Worm (Caenorhabditis elegans): Measurements from ENCODE around the gene F41E6.8.
A peak's percentile ranks its signal among the peaks of the same experiment; 100 is the strongest.

Gene F41E6.8

DNA sequence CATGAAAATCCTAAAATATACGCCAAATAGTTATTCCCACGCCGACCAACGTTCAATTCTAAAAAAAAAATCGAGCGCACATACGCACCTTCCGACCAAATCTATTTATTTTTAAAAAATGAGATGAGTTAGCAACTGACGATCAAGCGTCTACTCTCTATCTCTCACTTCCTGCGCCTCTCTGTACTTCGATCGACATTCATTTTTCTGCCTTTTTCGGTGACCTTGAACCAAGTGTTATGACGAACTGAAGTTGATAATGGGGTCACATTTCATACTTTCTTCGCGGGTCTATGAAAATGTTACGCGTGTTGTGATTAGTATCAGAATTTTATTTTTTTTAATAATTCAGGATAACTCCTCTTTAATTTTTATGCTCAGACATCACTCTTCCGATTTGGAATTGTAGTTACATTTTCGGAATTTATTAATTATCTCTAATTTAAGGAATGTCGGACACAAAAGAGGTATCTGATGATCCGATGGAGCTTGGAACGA, 6.1 kb upstream of the F41E6.8 start, which contains the start of gene smk-1 (continued):
- TF ChIP-seq unc-39 (tag; optimal IDR thresholded peaks at IDR 0.05) (no peak), dve-1 (tag; optimal IDR thresholded peaks at IDR 0.05; ENCODE audit: insufficient read depth) (peak; percentile 18), daf-19 (GFP tag; conservative IDR thresholded peaks at IDR 0.05) (no peak), Y105C5A.15 (GFP tag; IDR thresholded peaks at IDR 0.05) (no peak)

ce11 chrV:8606099-8606696, 4.9 kb upstream of the F41E6.8 start, which contains the start of gene vps-60:
Gene vps-60, minus strand, starts transcription at chrV:8606128.
- TF ChIP-seq Y105C5A.15 (GFP tag; IDR thresholded peaks at IDR 0.05) = no peak
- no peak for TF ChIP-seq ZK337.2 (GFP tag; IDR thresholded peaks at IDR 0.05)
- no peak for TF ChIP-seq daf-8 (GFP tag; IDR thresholded peaks at IDR 0.05)
- TF ChIP-seq nhr-10 (tag; optimal IDR thresholded peaks at IDR 0.05) = peak; percentile 86
- peak; percentile 86 for TF ChIP-seq ctbp-1 (GFP tag; IDR thresholded peaks at IDR 0.05)
- no peak for TF ChIP-seq lin-39 (tag; optimal IDR thresholded peaks at IDR 0.05)
- peak; percentile 92 for TF ChIP-seq pha-4 (GFP tag; IDR thresholded peaks at IDR 0.05)
- no peak for TF ChIP-seq pha-4 (tag; optimal IDR thresholded peaks at IDR 0.05)
- TF ChIP-seq gei-8 (GFP tag; optimal IDR thresholded peaks at IDR 0.05) = no peak
- TF ChIP-seq nhr-42 (GFP tag; IDR thresholded peaks at IDR 0.05) = peak; percentile 77; the same call in 1 of the 2 replicates
- TF ChIP-seq dve-1 (tag; optimal IDR thresholded peaks at IDR 0.05; ENCODE audit: insufficient read depth) = peak; percentile 98
- TF ChIP-seq hlh-11 (tag; optimal IDR thresholded peaks at IDR 0.05) = peak; percentile 97
- no peak for TF ChIP-seq spr-3 (GFP tag; optimal IDR thresholded peaks at IDR 0.05)
- peak; percentile 95 for TF ChIP-seq tra-1 (GFP tag; IDR thresholded peaks at IDR 0.05)
- TF ChIP-seq daf-16 (GFP tag; optimal IDR thresholded peaks at IDR 0.05) = peak; percentile 26 to 53
- TF ChIP-seq daf-16 (tag; optimal IDR thresholded peaks at IDR 0.05) = peak; percentile 91
- TF ChIP-seq mxl-3 (GFP tag; optimal IDR thresholded peaks at IDR 0.05) = peak; percentile 58
- peak; percentile 91 for TF ChIP-seq madf-9 (GFP tag; conservative IDR thresholded peaks at IDR 0.05)
- no peak for TF ChIP-seq unc-39 (tag; optimal IDR thresholded peaks at IDR 0.05)
- peak; percentile 94 for TF ChIP-seq nhr-25 (tag; optimal IDR thresholded peaks at IDR 0.05; ENCODE audit: borderline replicate concordance, insufficient read depth)
- no peak for TF ChIP-seq nhr-111 (GFP tag; optimal IDR thresholded peaks at IDR 0.05)
- peak; percentile 35 for TF ChIP-seq ces-1 (GFP tag; optimal IDR thresholded peaks at IDR 0.05)
- peak; percentile 69 for TF ChIP-seq F37D6.2 (tag; optimal IDR thresholded peaks at IDR 0.05)
- TF ChIP-seq F26F4.8 (GFP tag; conservative IDR thresholded peaks at IDR 0.05) = no peak
- 0 out of 2 replicates have a peak, but pooled peaks have one; percentile 26 for TF ChIP-seq lim-7 (GFP tag; IDR thresholded peaks at IDR 0.05)
- TF ChIP-seq ztf-7 (tag; optimal IDR thresholded peaks at IDR 0.05) = peak; percentile 49
- no peak for TF ChIP-seq ZK546.5 (tag; optimal IDR thresholded peaks at IDR 0.05)
- TF ChIP-seq zfp-2 (tag; optimal IDR thresholded peaks at IDR 0.05) = peak; percentile 70
- TF ChIP-seq snpc-1.2 (GFP tag; IDR thresholded peaks at IDR 0.05) = no peak
- no peak for TF ChIP-seq ztf-11 (tag; optimal IDR thresholded peaks at IDR 0.05)
- peak; percentile 30 for TF ChIP-seq sdz-12 (GFP tag; optimal IDR thresholded peaks at IDR 0.05)
- no peak for TF ChIP-seq Y75B8A.6 (GFP tag; IDR thresholded peaks at IDR 0.05)
- peak; percentile 92 for TF ChIP-seq hmg-1.1 (GFP tag; IDR thresholded peaks at IDR 0.05)
- no peak for TF ChIP-seq ceh-32 (tag; optimal IDR thresholded peaks at IDR 0.05; ENCODE audit: poor library complexity)
- peak; percentile 69 for TF ChIP-seq spr-1 (tag; optimal IDR thresholded peaks at IDR 0.05)
- TF ChIP-seq zip-11 (GFP tag; IDR thresholded peaks at IDR 0.05) = no peak
- TF ChIP-seq set-16 (GFP tag; IDR thresholded peaks at IDR 0.05) = peak; percentile 84
- TF ChIP-seq hif-1 (tag; optimal IDR thresholded peaks at IDR 0.05) = peak; percentile 37 to 88
- no peak for TF ChIP-seq madf-5 (GFP tag; IDR thresholded peaks at IDR 0.05)
- TF ChIP-seq Y5F2A.4 (GFP tag; optimal IDR thresholded peaks at IDR 0.05) = no peak
- TF ChIP-seq nhr-28 (tag; optimal IDR thresholded peaks at IDR 0.05) = peak; percentile 82
- peak; percentile 93 for TF ChIP-seq nhr-11 (tag; optimal IDR thresholded peaks at IDR 0.05)
- TF ChIP-seq egl-27 (tag; optimal IDR thresholded peaks at IDR 0.05) = no peak
- no peak for TF ChIP-seq ceh-44 (GFP tag; IDR thresholded peaks at IDR 0.05)
- peak; percentile 23 for TF ChIP-seq pqm-1 (tag; optimal IDR thresholded peaks at IDR 0.05)
- peak in 1 of 2 experiments; percentile 96 for TF ChIP-seq unc-62 (GFP tag; optimal IDR thresholded peaks at IDR 0.05 in 1 of 2)
- no peak for TF ChIP-seq unc-62 (tag; optimal IDR thresholded peaks at IDR 0.05)
